Worm (Caenorhabditis elegans) whole organism, L4 larva: ENCODE data around the gene cah-2.

Experiments
- T26A8.4 ChIP-seq: fragments of 200-800 bp; sonication (Bioruptor generic); IDR thresholded peaks from 2 replicates; pipeline ENCODE4 v1.3.6; 2022; ENCODE audit warnings: missing genetic modification characterization, missing compliant biosample characterization
- Y105C5A.15 ChIP-seq: fragments of 200-800 bp; sonication (Bioruptor generic); IDR thresholded peaks from 2 replicates; pipeline ENCODE4 v1.3.6; 2022; ENCODE audit warnings: missing genetic modification characterization, missing compliant biosample characterization
- Y5F2A.4 ChIP-seq: fragments of 200-800 bp; sonication (Bioruptor generic); optimal IDR thresholded peaks from 2 replicates; lab custom pipeline; 2018; ENCODE audit warnings: mild to moderate bottlenecking, missing genetic modification characterization, missing compliant biosample characterization
- aha-1 ChIP-seq: fragments of 150-350 bp; peaks from one replicate; lab custom pipeline; 2014; ENCODE audit warnings: missing biosample characterization, missing genetic modification characterization
- ama-1 ChIP-seq: fragments of 150-350 bp; optimal IDR thresholded peaks from 2 replicates; lab custom pipeline; 2014; ENCODE audit warnings: inconsistent platforms, mixed read lengths
- ceh-28 ChIP-seq: fragments of 150-350 bp; optimal IDR thresholded peaks from 2 replicates; lab custom pipeline; 2014; ENCODE audit warnings: missing biosample characterization, missing genetic modification reagents, missing genetic modification characterization
- ceh-44 ChIP-seq: fragments of 200-800 bp; sonication (Bioruptor generic); IDR thresholded peaks from 2 replicates; pipeline ENCODE4 v1.3.6; 2022; ENCODE audit warnings: missing genetic modification reagents, missing genetic modification characterization, missing compliant biosample characterization
- ces-1 ChIP-seq: fragments of 150-350 bp; sonication (generic microtip); optimal IDR thresholded peaks from 4 replicates; lab custom pipeline; 2014; ENCODE audit warnings: missing biosample characterization, missing genetic modification reagents, missing genetic modification characterization
- daf-12 ChIP-seq: fragments of 150-350 bp; optimal IDR thresholded peaks from 2 replicates; lab custom pipeline; 2014; ENCODE audit warnings: missing biosample characterization, missing genetic modification reagents, missing genetic modification characterization
- daf-19 ChIP-seq: fragments of 200-800 bp; sonication (Bioruptor generic); conservative IDR thresholded peaks from 2 replicates; pipeline ENCODE4 v1.3.6; 2022; ENCODE audit warnings: missing genetic modification characterization, missing compliant biosample characterization
- daf-8 ChIP-seq: fragments of 200-800 bp; sonication (Bioruptor generic); IDR thresholded peaks from 2 replicates; pipeline ENCODE4 v1.3.6; 2022; ENCODE audit warnings: missing genetic modification characterization, missing compliant biosample characterization
- dmd-6 ChIP-seq: fragments of 200-800 bp; sonication (Bioruptor generic); IDR thresholded peaks from 2 replicates; pipeline ENCODE4 v1.3.6; 2022; ENCODE audit warnings: missing genetic modification reagents, missing genetic modification characterization, missing compliant biosample characterization
- dmd-9 ChIP-seq: fragments of 200-800 bp; sonication (Bioruptor generic); IDR thresholded peaks from 2 replicates; pipeline ENCODE4 v1.3.6; 2022; ENCODE audit warnings: missing genetic modification reagents, missing genetic modification characterization, missing compliant biosample characterization
- duxl-1 ChIP-seq: sonication (generic microtip); optimal IDR thresholded peaks from 2 replicates; lab custom pipeline; 2016; ENCODE audit warnings: mild to moderate bottlenecking, missing genetic modification characterization, moderate library complexity, missing compliant biosample characterization; ENCODE audit not compliant: poor library complexity
- dve-1 ChIP-seq: sonication (generic microtip); optimal IDR thresholded peaks from 2 replicates; lab custom pipeline; 2017; ENCODE audit warnings: antibody characterized with exemption, mild to moderate bottlenecking, missing genetic modification characterization, missing compliant biosample characterization; ENCODE audit not compliant: insufficient read depth
- fos-1 ChIP-seq: fragments of 150-350 bp; optimal IDR thresholded peaks from 2 replicates; lab custom pipeline; 2014; ENCODE audit warnings: missing biosample characterization, missing genetic modification characterization
- gei-8 ChIP-seq: fragments of 200-800 bp; sonication (Bioruptor generic); optimal IDR thresholded peaks from 2 replicates; lab custom pipeline; 2018; ENCODE audit warnings: mild to moderate bottlenecking, missing genetic modification characterization, missing compliant biosample characterization
- hif-1 ChIP-seq, 2 experiments: sonication (generic microtip); optimal IDR thresholded peaks; 2 replicates each; lab custom pipeline; 2016 to 2017; ENCODE audit warnings: missing compliant biosample characterization in 2 of 2, missing genetic modification characterization in 2 of 2, missing genetic modification reagents in 2 of 2, missing genotype in 2 of 2, mild to moderate bottlenecking in 1 of 2
- hlh-30 ChIP-seq: sonication (generic microtip); optimal IDR thresholded peaks from 2 replicates; lab custom pipeline; 2017; ENCODE audit warnings: antibody characterized with exemption, mild to moderate bottlenecking, missing genetic modification characterization, missing compliant biosample characterization; ENCODE audit not compliant: insufficient read depth
- lin-1 ChIP-seq: fragments of 200-800 bp; sonication (Bioruptor generic); IDR thresholded peaks from 2 replicates; pipeline ENCODE4 v1.3.6; 2022; ENCODE audit warnings: missing genetic modification reagents, missing genetic modification characterization, missing compliant biosample characterization
- lin-13 ChIP-seq: fragments of 150-350 bp; optimal IDR thresholded peaks from 2 replicates; lab custom pipeline; 2014; ENCODE audit warnings: missing biosample characterization, missing genetic modification reagents, missing genetic modification characterization
- lin-15B ChIP-seq: fragments of 150-350 bp; sonication (generic microtip); optimal IDR thresholded peaks from 3 replicates; lab custom pipeline; 2014; ENCODE audit warnings: missing biosample characterization, missing genetic modification characterization
- lin-38 ChIP-seq: fragments of 200-800 bp; sonication (Bioruptor generic); IDR thresholded peaks from 2 replicates; pipeline ENCODE4 v1.3.6; 2022; ENCODE audit warnings: missing genetic modification reagents, missing genetic modification characterization, missing compliant biosample characterization
- lir-3 ChIP-seq: sonication (generic microtip); optimal IDR thresholded peaks from 2 replicates; lab custom pipeline; 2016; ENCODE audit warnings: mild to moderate bottlenecking, missing genetic modification characterization, missing compliant biosample characterization
- madf-5 ChIP-seq, 2 experiments: fragments of 200-800 bp; sonication (Bioruptor generic); IDR thresholded peaks; 2 replicates each; pipeline ENCODE4 v1.3.6; 2022; ENCODE audit warnings: missing compliant biosample characterization in 2 of 2, missing genetic modification characterization in 2 of 2
- mdl-1 ChIP-seq, 2 experiments: fragments of 150-350 bp in 1 of 2; sonication (generic microtip) in 1 of 2; optimal IDR thresholded peaks; 2 replicates each; lab custom pipeline; 2014 to 2017; ENCODE audit warnings: missing biosample characterization in 2 of 2, missing genetic modification characterization in 2 of 2
- mdt-29 ChIP-seq: fragments of 200-800 bp; sonication (Bioruptor generic); IDR thresholded peaks from 2 replicates; pipeline ENCODE4 v1.3.6; 2022; ENCODE audit warnings: missing genetic modification reagents, missing genetic modification characterization, missing compliant biosample characterization
- mxl-2 ChIP-seq: fragments of 200-800 bp; sonication (Bioruptor generic); conservative IDR thresholded peaks from 2 replicates; pipeline ENCODE4 v1.3.6; 2022; ENCODE audit warnings: missing genetic modification reagents, missing genetic modification characterization, missing compliant biosample characterization
- nhr-111 ChIP-seq: fragments of 200-800 bp; sonication (Bioruptor generic); optimal IDR thresholded peaks from 2 replicates; lab custom pipeline; 2018; ENCODE audit warnings: mild to moderate bottlenecking, missing genetic modification characterization, missing compliant biosample characterization
- nhr-28 ChIP-seq: fragments of 150-350 bp; optimal IDR thresholded peaks from 2 replicates; lab custom pipeline; 2014; ENCODE audit warnings: missing biosample characterization, missing genetic modification characterization
- pqm-1 ChIP-seq: sonication (generic microtip); optimal IDR thresholded peaks from 2 replicates; lab custom pipeline; 2017; ENCODE audit warnings: missing biosample characterization, missing genetic modification characterization
- saeg-2 ChIP-seq: fragments of 200-800 bp; sonication (Bioruptor generic); IDR thresholded peaks from 2 replicates; pipeline ENCODE4 v1.3.6; 2022; ENCODE audit warnings: missing genetic modification reagents, missing genetic modification characterization, missing compliant biosample characterization
- set-16 ChIP-seq: fragments of 200-800 bp; sonication (Bioruptor generic); IDR thresholded peaks from 2 replicates; pipeline ENCODE4 v1.3.6; 2022; ENCODE audit warnings: missing genetic modification reagents, missing genetic modification characterization, missing compliant biosample characterization
- snpc-1.2 ChIP-seq: fragments of 200-800 bp; sonication (Bioruptor generic); IDR thresholded peaks from 2 replicates; pipeline ENCODE4 v1.3.6; 2022; ENCODE audit warnings: missing genetic modification reagents, missing genetic modification characterization, missing compliant biosample characterization
- spr-3 ChIP-seq: fragments of 200-800 bp; sonication (Bioruptor generic); optimal IDR thresholded peaks from 2 replicates; lab custom pipeline; 2018; ENCODE audit warnings: mild to moderate bottlenecking, missing genetic modification characterization, missing compliant biosample characterization
- unc-130 ChIP-seq: sonication (generic microtip); optimal IDR thresholded peaks from 2 replicates; lab custom pipeline; 2016; ENCODE audit warnings: missing genetic modification reagents, missing genetic modification characterization, missing compliant biosample characterization
- unc-62 ChIP-seq, 3 experiments: fragments of 150-350 bp in 1 of 3; sonication (generic microtip); optimal IDR thresholded peaks in 2 of 3; peaks in 1 of 3; 1 replicate in 1 of 3; 2 replicates in 2 of 3; lab custom pipeline; 2014 to 2017; ENCODE audit warnings: missing biosample characterization in 3 of 3, missing genetic modification characterization in 3 of 3, missing genetic modification reagents in 3 of 3, missing genotype in 1 of 3
- zfp-2 ChIP-seq: sonication (generic microtip); optimal IDR thresholded peaks from 2 replicates; lab custom pipeline; 2016; ENCODE audit warnings: mild to moderate bottlenecking, missing genetic modification characterization, missing compliant biosample characterization
- ztf-11 ChIP-seq: fragments of 150-350 bp; optimal IDR thresholded peaks from 2 replicates; lab custom pipeline; 2014; ENCODE audit warnings: missing biosample characterization, missing genetic modification characterization

cah-2 gene

ce11 chrII:7496070-7496469 is 13.2 kb upstream of the cah-2 start, which contains the start of gene spi-1:
spi-1 (plus strand) TSS chrII:7496247.
- TF ChIP-seq duxl-1 (tag; lab: Kevin White, UChicago), result no peak
- TF ChIP-seq lin-1 (GFP tag; lab: Robert Waterston, UW), result no peak
- peak; percentile 42 for TF ChIP-seq hlh-30 (tag; lab: Kevin White, UChicago)
- peak in 1 of 2 experiments; percentile 85 for TF ChIP-seq unc-62 (GFP tag; optimal IDR thresholded peaks at IDR 0.05 in 1 of 2; lab: Kevin White, UChicago)
- TF ChIP-seq unc-62 (tag; optimal IDR thresholded peaks at IDR 0.05; lab: Kevin White, UChicago), result no peak
- no peak for TF ChIP-seq ztf-11 (tag; lab: Kevin White, UChicago)
- no peak for TF ChIP-seq Y5F2A.4
- TF ChIP-seq, all 104 proteins: peak for 2

ce11 chrII:7494155-7494554 is 11.2 kb upstream of the cah-2 start, which contains the start of gene R10H1.1:
R10H1.1 (plus strand) TSS chrII:7494455.
- peak; percentile 42 for TF ChIP-seq nhr-28 (tag; lab: Kevin White, UChicago)
- TF ChIP-seq pqm-1 (tag; lab: Kevin White, UChicago), result peak; percentile 63
- no peak for TF ChIP-seq daf-19 (GFP tag; lab: Robert Waterston, UW)

- TF ChIP-seq lin-15B (tag; lab: Kevin White, UChicago), result no peak
- TF ChIP-seq zfp-2, result no peak
- no peak for TF ChIP-seq spr-3 (GFP tag; lab: Kevin White, UChicago)
- TF ChIP-seq ces-1 (GFP tag; lab: Kevin White, UChicago), result no peak
- no peak for TF ChIP-seq lir-3 (tag; lab: Kevin White, UChicago)
- no peak for TF ChIP-seq dmd-9
- TF ChIP-seq daf-19 (GFP tag; lab: Robert Waterston, UW), result no peak
- no peak for TF ChIP-seq unc-130 (GFP tag; lab: Kevin White, UChicago)
- peak; percentile 73 for TF ChIP-seq aha-1 (tag; lab: Kevin White, UChicago)
These were observed 10.7 kb upstream of the cah-2 start, which contains the start of gene nas-23 for ce11 chrII:7493599-7493998. nas-23 (minus strand) TSS chrII:7493699.

- TF ChIP-seq gei-8 (GFP tag; lab: Kevin White, UChicago) (no peak), fos-1 (tag; lab: Kevin White, UChicago) (no peak), daf-19 (GFP tag; lab: Robert Waterston, UW) (no peak), lir-3 (tag; lab: Kevin White, UChicago) (no peak), hif-1 (tag; optimal IDR thresholded peaks at IDR 0.05; lab: Kevin White, UChicago) (no peak), lin-38 (GFP tag; lab: Robert Waterston, UW) (no peak), snpc-1.2 (GFP tag; lab: Robert Waterston, UW) (no peak)
- TF ChIP-seq, all 104 proteins: peak for 0
These were observed 6.7 kb upstream of the cah-2 start, which contains the start of gene D1022.9 for ce11 chrII:7489605-7490004. D1022.9 (minus strand) TSS chrII:7489705.

ce11 chrII:7478487-7479234 is 4.2 kb downstream of the cah-2 start, which contains the start of the genes aka-1 and ubc-6:
aka-1 (minus strand) TSS chrII:7478537.
ubc-6 (plus strand) TSS chrII:7479187.
- TF ChIP-seq set-16 (GFP tag; lab: Robert Waterston, UW) (peak; percentile 73), mdl-1 (tag; optimal IDR thresholded peaks at IDR 0.05; lab: Kevin White, UChicago) (peak; percentile 27 to 61), dmd-6 (GFP tag; lab: Robert Waterston, UW) (peak; percentile 94), ztf-11 (tag; lab: Kevin White, UChicago) (no peak), daf-12 (tag; lab: Kevin White, UChicago) (no peak), dve-1 (tag; lab: Kevin White, UChicago) (peak; percentile 91), saeg-2 (GFP tag; lab: Robert Waterston, UW) (peak; percentile 85), lin-15B (tag; lab: Kevin White, UChicago) (no peak), ceh-44 (GFP tag; lab: Robert Waterston, UW) (peak; percentile 88), lin-13 (GFP tag; lab: Kevin White, UChicago) (peak; percentile 75), unc-62 (GFP tag; optimal IDR thresholded peaks at IDR 0.05 in 1 of 2; lab: Kevin White, UChicago) (peak in 1 of 2 experiments; percentile 90), unc-62 (tag; optimal IDR thresholded peaks at IDR 0.05; lab: Kevin White, UChicago) (no peak), daf-19 (GFP tag; lab: Robert Waterston, UW) (peak; percentile 95), ama-1 (lab: Kevin White, UChicago) (no peak), ceh-28 (tag; lab: Kevin White, UChicago) (no peak), mdt-29 (GFP tag; lab: Robert Waterston, UW) (peak; percentile 90), mxl-2 (GFP tag; lab: Robert Waterston, UW) (peak; percentile 70; the same call in 1 of the 2 replicates), daf-8 (GFP tag; lab: Robert Waterston, UW) (no peak), Y105C5A.15 (peak; percentile 68; the same call in 1 of the 2 replicates), T26A8.4 (GFP tag; lab: Robert Waterston, UW) (peak; percentile 95), nhr-111 (no peak), madf-5 (GFP tag; IDR thresholded peaks at IDR 0.05; lab: Robert Waterston, UW) (peak; percentile 34 to 85; a peak in 2 of 4 replicates)
